Worm (Caenorhabditis elegans): Measurements from ENCODE around the gene cht-2.

The cht-2 gene

DNA sequence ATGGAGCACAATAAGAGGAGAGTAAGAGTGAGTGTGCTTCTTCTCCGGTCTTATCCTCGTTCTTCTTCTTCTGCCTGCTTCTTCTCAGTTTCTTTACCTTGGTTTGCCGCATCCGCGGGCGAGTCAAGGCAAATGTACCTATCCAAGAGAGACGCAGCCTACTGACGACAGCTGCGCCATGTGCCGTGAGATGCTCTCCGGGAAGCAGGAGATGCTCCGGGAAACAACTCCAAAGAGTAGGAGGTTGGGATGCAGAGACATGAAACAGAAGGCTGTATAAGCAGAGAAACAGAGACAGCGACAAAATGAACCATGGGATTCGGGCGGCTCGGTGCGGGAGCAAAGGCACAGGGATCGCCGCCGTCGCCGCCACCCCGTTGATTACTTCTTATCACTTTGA, 21.7 kb upstream of the cht-2 start:
- no peak for TF ChIP-seq pros-1 (tag; optimal IDR thresholded peaks at IDR 0.05)
- TF ChIP-seq unc-55 (GFP tag; optimal IDR thresholded peaks at IDR 0.05), result peak; percentile 34
- peak; percentile 88 for TF ChIP-seq ceh-18 (tag; optimal IDR thresholded peaks at IDR 0.05)
- TF ChIP-seq hlh-8 (tag; optimal IDR thresholded peaks at IDR 0.05), result peak; percentile 64
- TF ChIP-seq nfya-1 (tag; optimal IDR thresholded peaks at IDR 0.05), result peak; percentile 36
- TF ChIP-seq dmd-4 (tag; optimal IDR thresholded peaks at IDR 0.05; ENCODE audit: borderline replicate concordance), result no peak
- no peak for TF ChIP-seq tbx-7 (tag; optimal IDR thresholded peaks at IDR 0.05)
- TF ChIP-seq pax-1 (tag; optimal IDR thresholded peaks at IDR 0.05), result no peak
- peak; percentile 54 for TF ChIP-seq ceh-34 (tag; optimal IDR thresholded peaks at IDR 0.05)
- TF ChIP-seq ceh-2 (tag; optimal IDR thresholded peaks at IDR 0.05), result peak; percentile 2
- no peak for TF ChIP-seq pqm-1 (tag; optimal IDR thresholded peaks at IDR 0.05)
- TF ChIP-seq mec-3 (tag; optimal IDR thresholded peaks at IDR 0.05; ENCODE audit: borderline replicate concordance), result no peak
- no peak for TF ChIP-seq ref-2 (tag; optimal IDR thresholded peaks at IDR 0.05)
- TF ChIP-seq hlh-30 (tag; optimal IDR thresholded peaks at IDR 0.05; ENCODE audit: insufficient read depth), result no peak
- TF ChIP-seq K02D7.2 (tag; optimal IDR thresholded peaks at IDR 0.05), result no peak
- TF ChIP-seq ceh-31 (tag; optimal IDR thresholded peaks at IDR 0.05), result peak; percentile 8
- no peak for TF ChIP-seq ceh-24 (tag; optimal IDR thresholded peaks at IDR 0.05)
- no peak for TF ChIP-seq pat-9 (tag; optimal IDR thresholded peaks at IDR 0.05)
- no peak for TF ChIP-seq hlh-15 (tag; optimal IDR thresholded peaks at IDR 0.05)
- peak; percentile 46 for TF ChIP-seq tbx-2 (tag; optimal IDR thresholded peaks at IDR 0.05)
- TF ChIP-seq unc-42 (tag; optimal IDR thresholded peaks at IDR 0.05), result no peak
- peak; percentile 63 for TF ChIP-seq rnt-1 (tag; optimal IDR thresholded peaks at IDR 0.05)
- TF ChIP-seq syd-9 (tag; optimal IDR thresholded peaks at IDR 0.05), result peak; percentile 21
- TF ChIP-seq ztf-16 (tag; optimal IDR thresholded peaks at IDR 0.05), result no peak
- no peak for TF ChIP-seq ceh-48 (tag; optimal IDR thresholded peaks at IDR 0.05)
- no peak for TF ChIP-seq C08G9.2 (tag; optimal IDR thresholded peaks at IDR 0.05)
- TF ChIP-seq sdc-2 (tag; optimal IDR thresholded peaks at IDR 0.05), result peak; percentile 15
- no peak for TF ChIP-seq pag-3 (tag; optimal IDR thresholded peaks at IDR 0.05; ENCODE audit: borderline replicate concordance)

ce11 chrII:8504074-8504724, 16.5 kb upstream of the cht-2 start:
- TF ChIP-seq ceh-9 (tag; optimal IDR thresholded peaks at IDR 0.05), result no peak
- no peak for TF ChIP-seq mec-3 (tag; optimal IDR thresholded peaks at IDR 0.05; ENCODE audit: borderline replicate concordance)

DNA sequence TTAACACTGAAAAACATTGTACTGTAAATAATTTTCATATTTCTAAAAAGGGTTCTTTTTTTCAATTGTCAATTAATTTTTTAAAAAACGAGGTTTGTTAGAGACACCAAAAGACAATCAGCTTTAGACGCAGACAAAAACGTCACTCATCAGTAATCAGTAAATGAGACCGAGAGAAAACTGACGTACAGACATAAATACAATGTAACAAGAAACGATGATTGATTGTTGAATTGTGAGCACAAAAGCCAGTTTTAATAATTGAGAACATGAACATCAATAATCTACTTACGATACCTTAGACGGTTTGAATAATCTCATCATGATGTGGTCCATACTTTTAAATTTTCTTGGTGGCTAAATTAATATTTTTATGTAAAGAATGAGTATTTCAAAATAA, 14.0 kb upstream of the cht-2 start:
- TF ChIP-seq zip-5 (tag; optimal IDR thresholded peaks at IDR 0.05), result no peak
- no peak for TF ChIP-seq ceh-48 (tag; optimal IDR thresholded peaks at IDR 0.05)
- TF ChIP-seq Y22D7AL.16 (tag; optimal IDR thresholded peaks at IDR 0.05), result no peak
- TF ChIP-seq pat-9 (tag; optimal IDR thresholded peaks at IDR 0.05), result no peak
- no peak for TF ChIP-seq madf-2 (tag; optimal IDR thresholded peaks at IDR 0.05)
- no peak for TF ChIP-seq ceh-22 (tag; optimal IDR thresholded peaks at IDR 0.05)
- no peak for TF ChIP-seq unc-86 (tag; optimal IDR thresholded peaks at IDR 0.05)
- no peak for TF ChIP-seq ceh-14 (tag; optimal IDR thresholded peaks at IDR 0.05)
- TF ChIP-seq lin-11 (tag; optimal IDR thresholded peaks at IDR 0.05), result no peak
- TF ChIP-seq odd-2 (tag; optimal IDR thresholded peaks at IDR 0.05), result no peak
- no peak for TF ChIP-seq ceh-9 (tag; optimal IDR thresholded peaks at IDR 0.05)
- no peak for TF ChIP-seq sdc-2 (tag; optimal IDR thresholded peaks at IDR 0.05)
- TF ChIP-seq eyg-1 (tag; optimal IDR thresholded peaks at IDR 0.05), result no peak
- TF ChIP-seq ceh-45 (GFP tag; IDR thresholded peaks at IDR 0.05), result no peak
- TF ChIP-seq hlh-15 (tag; optimal IDR thresholded peaks at IDR 0.05), result no peak
- no peak for TF ChIP-seq ztf-16 (tag; optimal IDR thresholded peaks at IDR 0.05)

Measured in whole organism, late embryonic.